Fruit fly (Drosophila melanogaster) whole organism, adult: ENCODE results near the gene sstn.

ENCODE experiments used
- CG14711 ChIP-seq: fragments of 200-800 bp; sonication (Bioruptor generic); optimal IDR thresholded peaks from 2 replicates; lab custom pipeline; 2018; ENCODE audit warnings: missing biosample characterization, mild to moderate bottlenecking, missing genetic modification characterization, moderate library complexity
- CG1620 ChIP-seq: fragments of 200-800 bp; sonication (Bioruptor generic); optimal IDR thresholded peaks from 2 replicates; lab custom pipeline; 2016; ENCODE audit warnings: missing biosample characterization, missing genetic modification characterization
- cic ChIP-seq: fragments of 200-800 bp; sonication (Bioruptor generic); optimal IDR thresholded peaks from 2 replicates; lab custom pipeline; 2017; ENCODE audit warnings: missing biosample characterization, mild to moderate bottlenecking, missing genetic modification characterization, moderate library complexity
- cnc ChIP-seq, 2 experiments: fragments of >200 bp; optimal IDR thresholded peaks; 2 replicates each; lab custom pipeline; 2017
- kay ChIP-seq: fragments of 200-800 bp; sonication (Bioruptor generic); peaks from one replicate; lab custom pipeline; 2016; ENCODE audit warnings: missing biosample characterization, missing genetic modification characterization, borderline replicate concordance
- ovo ChIP-seq: fragments of 200-800 bp; sonication (Bioruptor generic); optimal IDR thresholded peaks from 2 replicates; lab custom pipeline; 2016; ENCODE audit warnings: missing biosample characterization, missing genetic modification characterization
- pad ChIP-seq: fragments of 200-800 bp; sonication (Bioruptor generic); optimal IDR thresholded peaks from 3 replicates; lab custom pipeline; 2017; ENCODE audit warnings: missing biosample characterization, missing genetic modification characterization, mild to moderate bottlenecking, moderate library complexity, missing genetic modification reagents

dm6 chr3L:15048091-15048490, 46.4 kb downstream of the sstn start:
- TF ChIP-seq CG14711 (tag; lab: Kevin White, UChicago) = no peak
- TF ChIP-seq CG1620 (GFP tag; lab: Kevin White, UChicago) = no peak
- TF ChIP-seq cic = no peak
- TF ChIP-seq pad = no peak
- TF ChIP-seq ovo (GFP tag; lab: Kevin White, UChicago) = no peak
- no peak for TF ChIP-seq kay (GFP tag; lab: Kevin White, UChicago)
- TF ChIP-seq cnc (optimal IDR thresholded peaks at IDR 0.05; lab: Kevin White, UChicago) = no peak
